Fruit fly (Drosophila melanogaster) whole organism, prepupa: ENCODE data around the gene CG7484.

Experiments used
- Blimp-1 ChIP-seq: fragments of 200-800 bp; sonication (Bioruptor generic); optimal IDR thresholded peaks from 3 replicates; lab custom pipeline; 2017; ENCODE audit warnings: missing biosample characterization, missing genetic modification characterization, mild to moderate bottlenecking, moderate library complexity, missing genetic modification reagents
- CG10631 ChIP-seq: fragments of 200-800 bp; sonication (Bioruptor generic); optimal IDR thresholded peaks from 2 replicates; lab custom pipeline; 2016; ENCODE audit warnings: missing biosample characterization, missing genetic modification characterization
- CG10669 ChIP-seq: fragments of 200-800 bp; sonication (Bioruptor generic); optimal IDR thresholded peaks from 3 replicates; lab custom pipeline; 2018; ENCODE audit warnings: missing biosample characterization, mild to moderate bottlenecking, missing genetic modification characterization, moderate library complexity
- CG11294 ChIP-seq: fragments of 200-800 bp; sonication (Bioruptor generic); IDR thresholded peaks from 2 replicates; pipeline ENCODE4 v1.3.6; 2022; ENCODE audit warnings: missing biosample characterization, missing genetic modification characterization
- CG11902 ChIP-seq: fragments of 200-800 bp; sonication (Bioruptor generic); optimal IDR thresholded peaks from 3 replicates; lab custom pipeline; 2016; ENCODE audit warnings: missing biosample characterization, missing genetic modification characterization
- CG15336 ChIP-seq: fragments of 200-800 bp; sonication (Bioruptor generic); IDR thresholded peaks from 2 replicates; pipeline ENCODE4 v1.3.6; 2022; ENCODE audit warnings: missing biosample characterization, missing genetic modification characterization
- CG1621 ChIP-seq: fragments of 200-800 bp; sonication (Bioruptor generic); optimal IDR thresholded peaks from 3 replicates; lab custom pipeline; 2018; ENCODE audit warnings: missing biosample characterization, mild to moderate bottlenecking, missing genetic modification characterization
- CG16779 ChIP-seq: fragments of 200-800 bp; sonication (Bioruptor generic); optimal IDR thresholded peaks from 3 replicates; lab custom pipeline; 2017; ENCODE audit warnings: missing biosample characterization, mild to moderate bottlenecking, missing genetic modification characterization
- CG3032 ChIP-seq: fragments of 200-800 bp; optimal IDR thresholded peaks from 2 replicates; lab custom pipeline; 2019; ENCODE audit warnings: missing biosample characterization, mild to moderate bottlenecking, missing genetic modification characterization, moderate library complexity
- CG32006 ChIP-seq: fragments of 200-800 bp; sonication (Bioruptor generic); optimal IDR thresholded peaks from 3 replicates; lab custom pipeline; 2017; ENCODE audit warnings: missing biosample characterization, mild to moderate bottlenecking, missing genetic modification characterization
- CG34406 ChIP-seq: fragments of 200-800 bp; sonication (Bioruptor generic); optimal IDR thresholded peaks from 3 replicates; lab custom pipeline; 2016; ENCODE audit warnings: missing biosample characterization, missing genetic modification characterization
- CG3919 ChIP-seq: fragments of 200-800 bp; sonication (Bioruptor generic); optimal IDR thresholded peaks from 3 replicates; lab custom pipeline; 2016; ENCODE audit warnings: missing biosample characterization, missing genetic modification characterization
- CG6163 ChIP-seq: fragments of 200-800 bp; sonication (Bioruptor generic); IDR thresholded peaks from 3 replicates; pipeline ENCODE4 v1.3.6; 2022; ENCODE audit warnings: missing biosample characterization, missing genetic modification characterization
- CG6276 ChIP-seq: fragments of 200-800 bp; sonication (Bioruptor generic); optimal IDR thresholded peaks from 2 replicates; lab custom pipeline; 2017; ENCODE audit warnings: missing biosample characterization, mild to moderate bottlenecking, missing genetic modification characterization
- CG6808 ChIP-seq: fragments of 200-800 bp; sonication (Bioruptor generic); optimal IDR thresholded peaks from 3 replicates; lab custom pipeline; 2017; ENCODE audit warnings: missing biosample characterization, missing genetic modification characterization, mild to moderate bottlenecking, moderate library complexity, missing genetic modification reagents
- CG6854 ChIP-seq: fragments of 200-800 bp; sonication (Bioruptor generic); optimal IDR thresholded peaks from 2 replicates; lab custom pipeline; 2017; ENCODE audit warnings: missing biosample characterization, mild to moderate bottlenecking, missing genetic modification characterization
- CG7368 ChIP-seq: fragments of 200-800 bp; sonication (Bioruptor generic); optimal IDR thresholded peaks from 3 replicates; lab custom pipeline; 2016; ENCODE audit warnings: missing biosample characterization, missing genetic modification characterization
- CG8119 ChIP-seq: fragments of 200-800 bp; sonication (Bioruptor generic); IDR thresholded peaks from 3 replicates; pipeline ENCODE4 v1.3.6; 2022; ENCODE audit warnings: missing biosample characterization, missing genetic modification characterization
- CG8319 ChIP-seq: fragments of 200-800 bp; sonication (Bioruptor generic); optimal IDR thresholded peaks from 3 replicates; lab custom pipeline; 2016; ENCODE audit warnings: missing biosample characterization, missing genetic modification characterization
- CG8632 ChIP-seq: fragments of 200-800 bp; sonication (Bioruptor generic); optimal IDR thresholded peaks from 3 replicates; lab custom pipeline; 2016; ENCODE audit warnings: missing biosample characterization, missing genetic modification characterization
- CG9139 ChIP-seq: fragments of 200-800 bp; sonication (Bioruptor generic); optimal IDR thresholded peaks from 3 replicates; lab custom pipeline; 2017; ENCODE audit warnings: missing biosample characterization, mild to moderate bottlenecking, missing genetic modification characterization
- Eip75B ChIP-seq: fragments of 200-800 bp; sonication (Bioruptor generic); optimal IDR thresholded peaks from 3 replicates; lab custom pipeline; 2016; ENCODE audit warnings: missing biosample characterization, missing genetic modification characterization
- Eip78C ChIP-seq: fragments of 200-800 bp; sonication (Bioruptor generic); peaks from one replicate; lab custom pipeline; 2016; ENCODE audit warnings: missing biosample characterization, missing genetic modification characterization
- Eip93F ChIP-seq: fragments of 200-800 bp; sonication (Bioruptor generic); optimal IDR thresholded peaks from 2 replicates; lab custom pipeline; 2016; ENCODE audit warnings: missing biosample characterization, mild to moderate bottlenecking, missing genetic modification characterization
- Ets21C ChIP-seq: fragments of 200-800 bp; sonication (Bioruptor generic); optimal IDR thresholded peaks from 3 replicates; lab custom pipeline; 2016; ENCODE audit warnings: missing biosample characterization, missing genetic modification characterization
- Ets96B ChIP-seq: fragments of 200-800 bp; optimal IDR thresholded peaks from 2 replicates; lab custom pipeline; 2019; ENCODE audit warnings: missing biosample characterization, mild to moderate bottlenecking, missing genetic modification characterization, moderate library complexity
- Gug ChIP-seq: fragments of 200-800 bp; sonication (Bioruptor generic); IDR thresholded peaks from 2 replicates; pipeline ENCODE4 v1.3.6; 2022; ENCODE audit warnings: missing biosample characterization, missing genetic modification characterization
- Hr4 ChIP-seq: fragments of 200-800 bp; sonication (Bioruptor generic); optimal IDR thresholded peaks from 3 replicates; lab custom pipeline; 2016; ENCODE audit warnings: missing biosample characterization, missing genetic modification characterization
- Lpt ChIP-seq: fragments of 200-800 bp; sonication (Bioruptor generic); optimal IDR thresholded peaks from 3 replicates; lab custom pipeline; 2016; ENCODE audit warnings: missing biosample characterization, missing genetic modification characterization
- OdsH ChIP-seq: fragments of 200-800 bp; sonication (Bioruptor generic); optimal IDR thresholded peaks from 3 replicates; lab custom pipeline; 2016; ENCODE audit warnings: missing biosample characterization, missing genetic modification characterization
- Smox ChIP-seq: fragments of 200-800 bp; sonication (Bioruptor generic); optimal IDR thresholded peaks from 3 replicates; lab custom pipeline; 2016; ENCODE audit warnings: missing biosample characterization, missing genetic modification characterization
- Sox102F ChIP-seq: fragments of 200-800 bp; sonication (Bioruptor generic); optimal IDR thresholded peaks from 2 replicates; lab custom pipeline; 2016; ENCODE audit warnings: missing biosample characterization, mild to moderate bottlenecking, missing genetic modification characterization
- Sox14 ChIP-seq: fragments of 200-800 bp; sonication (Bioruptor generic); optimal IDR thresholded peaks from 3 replicates; lab custom pipeline; 2016; ENCODE audit warnings: missing biosample characterization, missing genetic modification characterization
- Sox15 ChIP-seq: fragments of 200-800 bp; sonication (Bioruptor generic); optimal IDR thresholded peaks from 3 replicates; lab custom pipeline; 2016; ENCODE audit warnings: missing biosample characterization, missing genetic modification characterization
- cyc ChIP-seq: fragments of 200-800 bp; sonication (Bioruptor generic); optimal IDR thresholded peaks from 3 replicates; lab custom pipeline; 2016; ENCODE audit warnings: missing biosample characterization, missing genetic modification characterization
- dac ChIP-seq: fragments of 200-800 bp; sonication (Bioruptor generic); optimal IDR thresholded peaks from 2 replicates; lab custom pipeline; 2017; ENCODE audit warnings: missing biosample characterization, mild to moderate bottlenecking, missing genetic modification characterization
- dsx ChIP-seq: fragments of 200-800 bp; optimal IDR thresholded peaks from 3 replicates; lab custom pipeline; 2019; ENCODE audit warnings: missing biosample characterization, mild to moderate bottlenecking, missing genetic modification characterization, moderate library complexity; ENCODE audit not compliant: poor library complexity, severe bottlenecking
- eg ChIP-seq: fragments of 200-800 bp; sonication (Bioruptor generic); IDR thresholded peaks from 3 replicates; pipeline ENCODE4 v1.3.6; 2022; ENCODE audit warnings: missing biosample characterization, missing genetic modification characterization
- fd59A ChIP-seq: fragments of 200-800 bp; sonication (Bioruptor generic); optimal IDR thresholded peaks from 2 replicates; lab custom pipeline; 2017; ENCODE audit warnings: missing biosample characterization, mild to moderate bottlenecking, missing genetic modification characterization, missing genetic modification reagents
- fd85E ChIP-seq: fragments of 200-800 bp; sonication (Bioruptor generic); optimal IDR thresholded peaks from 3 replicates; lab custom pipeline; 2016; ENCODE audit warnings: missing biosample characterization, missing genetic modification characterization
- fkh ChIP-seq: fragments of 200-800 bp; sonication (Bioruptor generic); optimal IDR thresholded peaks from 3 replicates; lab custom pipeline; 2017; ENCODE audit warnings: missing biosample characterization, mild to moderate bottlenecking, missing genetic modification characterization, moderate library complexity
- lz ChIP-seq: fragments of 200-800 bp; sonication (Bioruptor generic); optimal IDR thresholded peaks from 3 replicates; lab custom pipeline; 2016; ENCODE audit warnings: missing biosample characterization, missing genetic modification characterization
- net ChIP-seq: fragments of 200-800 bp; sonication (Bioruptor generic); optimal IDR thresholded peaks from 3 replicates; lab custom pipeline; 2016; ENCODE audit warnings: missing biosample characterization, missing genetic modification characterization
- pdm3 ChIP-seq: fragments of 200-800 bp; sonication (Bioruptor generic); optimal IDR thresholded peaks from 3 replicates; lab custom pipeline; 2016; ENCODE audit warnings: missing biosample characterization, missing genetic modification characterization
- salr ChIP-seq, 2 experiments: fragments of 200-800 bp; sonication (Bioruptor generic); optimal IDR thresholded peaks; 3 replicates each; lab custom pipeline; 2016 to 2018; ENCODE audit warnings: missing biosample characterization in 2 of 2, missing genetic modification characterization in 2 of 2, mild to moderate bottlenecking in 1 of 2
- spab ChIP-seq: fragments of 200-800 bp; sonication (Bioruptor generic); optimal IDR thresholded peaks from 2 replicates; lab custom pipeline; 2017; ENCODE audit warnings: missing biosample characterization, mild to moderate bottlenecking, missing genetic modification characterization, missing genetic modification reagents
- ss ChIP-seq, 2 experiments: fragments of 200-800 bp; sonication (Bioruptor generic); optimal IDR thresholded peaks; 2 replicates in 1 of 2; 3 replicates in 1 of 2; lab custom pipeline; 2017 to 2018; ENCODE audit warnings: mild to moderate bottlenecking in 2 of 2, missing biosample characterization in 2 of 2, missing genetic modification characterization in 2 of 2, moderate library complexity in 1 of 2
- svp ChIP-seq: fragments of 200-800 bp; sonication (Bioruptor generic); peaks from one replicate; lab custom pipeline; 2016; ENCODE audit warnings: missing biosample characterization, missing genetic modification characterization
- topi ChIP-seq: fragments of 200-800 bp; sonication (Bioruptor generic); optimal IDR thresholded peaks from 3 replicates; lab custom pipeline; 2016; ENCODE audit warnings: missing biosample characterization, missing genetic modification characterization

Gene CG7484

DNA sequence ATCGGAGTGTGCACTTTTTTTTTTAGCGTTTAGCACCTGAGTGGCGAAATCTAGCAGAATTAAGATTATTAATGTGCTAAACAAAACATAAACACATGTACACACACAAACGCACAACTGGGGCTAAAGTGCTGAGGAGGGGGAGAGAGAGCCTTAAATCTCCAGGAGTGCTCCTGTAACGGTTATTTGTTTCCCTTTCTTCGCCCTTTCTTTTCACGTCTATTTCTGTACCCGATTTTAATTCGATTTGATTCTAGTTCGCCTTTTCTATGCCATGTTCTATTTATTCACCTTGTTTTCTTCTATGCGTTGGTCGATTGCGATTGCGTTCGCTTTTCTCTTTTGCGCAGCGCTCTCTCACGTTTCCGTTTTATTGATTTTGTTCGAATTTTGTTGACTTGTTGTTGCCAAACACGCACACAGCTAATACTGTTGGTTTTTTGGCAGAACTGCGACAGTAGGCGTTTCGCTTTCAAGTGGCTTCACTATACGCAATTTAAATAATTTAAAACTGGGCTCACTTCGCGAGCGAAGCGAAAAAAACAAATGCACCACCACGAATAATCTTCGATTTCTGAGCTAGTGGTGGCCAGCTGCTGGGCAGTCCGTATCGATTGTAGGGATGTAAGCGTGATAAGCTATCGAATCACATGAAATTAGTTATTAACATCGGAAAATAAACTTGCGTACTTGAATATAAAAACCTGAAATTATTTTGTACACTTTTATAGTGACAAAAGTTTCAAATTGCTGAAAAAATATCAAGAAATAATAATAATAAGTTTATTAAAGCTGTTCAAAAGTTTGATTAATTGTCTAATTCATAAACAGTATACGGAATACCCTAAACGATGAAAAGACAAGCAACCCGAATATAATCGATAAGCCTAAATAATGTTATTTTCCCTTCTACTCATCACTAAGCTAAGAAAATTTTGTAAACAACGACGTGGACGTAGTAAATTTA lies at the start of gene CG7484, which contains the start of the genes Krn and Ndfip:
CG7484 (plus strand) TSS at position 917 of the 967 bp plus-strand sequence.
Krn (minus strand) TSS at position 580 of the 967 bp plus-strand sequence.
Ndfip (minus strand) TSS at position 580 of the 967 bp plus-strand sequence.
- TF ChIP-seq cyc (peak; percentile 87), Ets96B (tag; lab: Kevin White, UChicago) (peak; percentile 86), net (GFP tag; lab: Kevin White, UChicago) (peak; percentile 82), CG8119 (GFP tag; lab: Robert Waterston, UW) (peak; percentile 67; the same call in 2 of the 3 replicates), Lpt (GFP tag; lab: Kevin White, UChicago) (peak; percentile 59), fd59A (peak; percentile 63), CG16779 (tag; lab: Kevin White, UChicago) (peak; percentile 32), Eip93F (GFP tag; lab: Kevin White, UChicago) (peak; percentile 69), CG10669 (GFP tag; lab: Kevin White, UChicago) (peak; percentile 77), CG15336 (GFP tag; lab: Robert Waterston, UW) (peak; percentile 79), CG6276 (GFP tag; lab: Kevin White, UChicago) (peak; percentile 21), svp (GFP tag; lab: Kevin White, UChicago) (peak; percentile 93), fkh (GFP tag; lab: Kevin White, UChicago) (peak; percentile 70), Sox15 (peak; percentile 79), CG7368 (GFP tag; lab: Kevin White, UChicago) (peak; percentile 76), OdsH (GFP tag; lab: Kevin White, UChicago) (peak; percentile 87), dac (peak; percentile 38), CG32006 (peak; percentile 84), Smox (peak; percentile 87), Ets21C (GFP tag; lab: Kevin White, UChicago) (peak; percentile 78), CG3032 (tag; lab: Kevin White, UChicago) (peak; percentile 91), Sox102F (GFP tag; lab: Kevin White, UChicago) (peak; percentile 74), fd85E (no peak), CG6163 (GFP tag; lab: Robert Waterston, UW) (peak; percentile 76), salr (GFP tag; optimal IDR thresholded peaks at IDR 0.05; lab: Kevin White, UChicago) (peak; percentile 67 to 69), Hr4 (GFP tag; lab: Kevin White, UChicago) (peak; percentile 82), CG11294 (GFP tag; lab: Robert Waterston, UW) (peak; percentile 59; the same call in 1 of the 2 replicates), CG11902 (GFP tag; lab: Kevin White, UChicago) (peak; percentile 76), CG34406 (GFP tag; lab: Kevin White, UChicago) (peak; percentile 78), Sox14 (peak; percentile 85), CG8632 (GFP tag; lab: Kevin White, UChicago) (peak; percentile 75), CG9139 (GFP tag; lab: Kevin White, UChicago) (no peak), ss (GFP tag; optimal IDR thresholded peaks at IDR 0.05; lab: Kevin White, UChicago) (peak; percentile 31 to 70), CG1621 (peak; percentile 54), Eip78C (GFP tag; lab: Kevin White, UChicago) (peak; percentile 85), spab (peak; percentile 23), eg (GFP tag; lab: Robert Waterston, UW) (peak; percentile 86), Gug (GFP tag; lab: Robert Waterston, UW) (peak; percentile 71), Blimp-1 (GFP tag; lab: Kevin White, UChicago) (peak; percentile 66), topi (GFP tag; lab: Kevin White, UChicago) (peak; percentile 83), pdm3 (GFP tag; lab: Kevin White, UChicago) (peak; percentile 86), CG6854 (GFP tag; lab: Kevin White, UChicago) (peak; percentile 55), lz (peak; percentile 87), CG10631 (GFP tag; lab: Kevin White, UChicago) (peak; percentile 90), CG3919 (GFP tag; lab: Kevin White, UChicago) (peak; percentile 83), CG8319 (GFP tag; lab: Kevin White, UChicago) (peak; percentile 58), Eip75B (GFP tag; lab: Kevin White, UChicago) (peak; percentile 78), dsx (GFP tag; lab: Kevin White, UChicago) (peak; percentile 81), CG6808 (peak; percentile 62)
